Worm (Caenorhabditis elegans) whole organism, L3 larva: ENCODE measurements around the gene hap-1.

Experiments used
- R02D3.7 ChIP-seq: fragments of 150-350 bp; optimal IDR thresholded peaks from 2 replicates; lab custom pipeline; 2014; ENCODE audit warnings: missing biosample characterization, missing genetic modification characterization
- ZK546.5 ChIP-seq: sonication (generic microtip); optimal IDR thresholded peaks from 2 replicates; lab custom pipeline; 2017; ENCODE audit warnings: missing biosample characterization, missing genetic modification characterization
- aly-2 ChIP-seq: fragments of 150-350 bp; optimal IDR thresholded peaks from 2 replicates; lab custom pipeline; 2014; ENCODE audit warnings: missing biosample characterization, missing genetic modification characterization
- ama-1 ChIP-seq: fragments of 150-350 bp; optimal IDR thresholded peaks from 2 replicates; lab custom pipeline; 2018
- ceh-16 ChIP-seq: sonication (generic microtip); optimal IDR thresholded peaks from 2 replicates; lab custom pipeline; 2017; ENCODE audit warnings: missing biosample characterization, missing genetic modification characterization
- ceh-28 ChIP-seq: fragments of 150-350 bp; optimal IDR thresholded peaks from 2 replicates; lab custom pipeline; 2014; ENCODE audit warnings: missing biosample characterization, missing genetic modification reagents, missing genetic modification characterization
- ceh-82 ChIP-seq: fragments of 150-350 bp; optimal IDR thresholded peaks from 2 replicates; lab custom pipeline; 2014; ENCODE audit warnings: missing biosample characterization, missing genetic modification characterization
- ceh-9 ChIP-seq: sonication (generic microtip); optimal IDR thresholded peaks from 2 replicates; lab custom pipeline; 2018; ENCODE audit warnings: missing biosample characterization, missing genetic modification characterization
- daf-12 ChIP-seq: fragments of 150-350 bp; optimal IDR thresholded peaks from 2 replicates; lab custom pipeline; 2014; ENCODE audit warnings: missing biosample characterization, missing genetic modification reagents, missing genetic modification characterization
- egl-27 ChIP-seq: sonication (generic microtip); optimal IDR thresholded peaks from 4 replicates; lab custom pipeline; 2017; ENCODE audit warnings: missing biosample characterization, missing genetic modification reagents, missing genetic modification characterization
- egl-5 ChIP-seq: fragments of 150-350 bp; optimal IDR thresholded peaks from 2 replicates; lab custom pipeline; 2017; ENCODE audit warnings: missing biosample characterization, missing genetic modification reagents, missing genetic modification characterization, inconsistent platforms
- elt-1 ChIP-seq: fragments of 150-350 bp; optimal IDR thresholded peaks from 2 replicates; lab custom pipeline; 2014; ENCODE audit warnings: missing biosample characterization, missing genetic modification characterization
- elt-2 ChIP-seq: sonication (generic microtip); optimal IDR thresholded peaks from 2 replicates; lab custom pipeline; 2016; ENCODE audit warnings: missing genetic modification reagents, mild to moderate bottlenecking, missing genetic modification characterization, missing compliant biosample characterization
- elt-3 ChIP-seq, 3 experiments: fragments of 150-350 bp in 1 of 3; sonication (generic microtip) in 2 of 3; optimal IDR thresholded peaks; 2 replicates in 2 of 3; 4 replicates in 1 of 3; lab custom pipeline; 2014 to 2017; ENCODE audit warnings: missing biosample characterization in 3 of 3, missing genetic modification characterization in 3 of 3
- eor-1 ChIP-seq, 2 experiments: fragments of 150-350 bp; optimal IDR thresholded peaks; 2 replicates each; lab custom pipeline; 2014 to 2018; ENCODE audit warnings: missing biosample characterization in 2 of 2, missing genetic modification characterization in 2 of 2
- fkh-10 ChIP-seq: sonication (generic microtip); optimal IDR thresholded peaks from 2 replicates; lab custom pipeline; 2017; ENCODE audit warnings: missing biosample characterization, missing genetic modification reagents, missing genetic modification characterization
- fkh-2 ChIP-seq: fragments of 150-350 bp; optimal IDR thresholded peaks from 2 replicates; lab custom pipeline; 2014; ENCODE audit warnings: missing biosample characterization, missing genetic modification reagents, missing genetic modification characterization
- fos-1 ChIP-seq: fragments of 150-350 bp; optimal IDR thresholded peaks from 2 replicates; lab custom pipeline; 2014; ENCODE audit warnings: missing biosample characterization, missing genetic modification characterization
- hmg-11 ChIP-seq: sonication (generic microtip); optimal IDR thresholded peaks from 2 replicates; lab custom pipeline; 2016; ENCODE audit warnings: missing genetic modification characterization, missing compliant biosample characterization
- jun-1 ChIP-seq: fragments of 150-350 bp; optimal IDR thresholded peaks from 2 replicates; lab custom pipeline; 2014; ENCODE audit warnings: missing biosample characterization, missing genetic modification reagents, missing genetic modification characterization
- lin-15B ChIP-seq: fragments of 150-350 bp; optimal IDR thresholded peaks from 2 replicates; lab custom pipeline; 2014; ENCODE audit warnings: missing biosample characterization, missing genetic modification characterization
- lin-39 ChIP-seq: fragments of 150-350 bp; optimal IDR thresholded peaks from 2 replicates; lab custom pipeline; 2018; ENCODE audit warnings: missing biosample characterization, missing genetic modification reagents, missing genetic modification characterization
- lsy-12 ChIP-seq: sonication (generic microtip); optimal IDR thresholded peaks from 2 replicates; lab custom pipeline; 2016; ENCODE audit warnings: mild to moderate bottlenecking, missing genetic modification characterization, missing compliant biosample characterization
- mdl-1 ChIP-seq: fragments of 150-350 bp; optimal IDR thresholded peaks from 2 replicates; lab custom pipeline; 2014; ENCODE audit warnings: missing biosample characterization, missing genetic modification characterization
- mml-1 ChIP-seq: fragments of 150-350 bp; sonication (generic microtip); optimal IDR thresholded peaks from 3 replicates; lab custom pipeline; 2014; ENCODE audit warnings: missing biosample characterization, missing genetic modification characterization
- nfya-1 ChIP-seq: sonication (generic microtip); optimal IDR thresholded peaks from 2 replicates; lab custom pipeline; 2017; ENCODE audit warnings: missing genetic modification characterization, mild to moderate bottlenecking, missing compliant biosample characterization, antibody characterized with exemption, moderate library complexity; ENCODE audit not compliant: insufficient read depth
- nhr-11 ChIP-seq: fragments of 150-350 bp; optimal IDR thresholded peaks from 2 replicates; lab custom pipeline; 2014; ENCODE audit warnings: missing biosample characterization, missing genetic modification characterization
- nhr-12 ChIP-seq: fragments of 150-350 bp; optimal IDR thresholded peaks from 2 replicates; lab custom pipeline; 2014; ENCODE audit warnings: missing biosample characterization, missing genetic modification characterization
- nhr-23 ChIP-seq: fragments of 150-350 bp; optimal IDR thresholded peaks from 2 replicates; lab custom pipeline; 2014; ENCODE audit warnings: missing biosample characterization, missing genetic modification reagents, missing genetic modification characterization
- nhr-237 ChIP-seq: fragments of 150-350 bp; optimal IDR thresholded peaks from 2 replicates; lab custom pipeline; 2014; ENCODE audit warnings: missing biosample characterization, missing genetic modification characterization
- nhr-25 ChIP-seq: sonication (generic microtip); optimal IDR thresholded peaks from 2 replicates; lab custom pipeline; 2017; ENCODE audit warnings: missing biosample characterization, missing genetic modification characterization
- nhr-28 ChIP-seq: fragments of 150-350 bp; optimal IDR thresholded peaks from 2 replicates; lab custom pipeline; 2014; ENCODE audit warnings: missing biosample characterization, missing genetic modification characterization
- nhr-43 ChIP-seq: sonication (generic microtip); optimal IDR thresholded peaks from 2 replicates; lab custom pipeline; 2016; ENCODE audit warnings: mild to moderate bottlenecking, missing genetic modification characterization, missing compliant biosample characterization; ENCODE audit not compliant: poor library complexity, severe bottlenecking
- nhr-67 ChIP-seq: fragments of 150-350 bp; optimal IDR thresholded peaks from 2 replicates; lab custom pipeline; 2014; ENCODE audit warnings: missing biosample characterization, missing genetic modification characterization
- nhr-76 ChIP-seq: fragments of 150-350 bp; sonication (generic microtip); optimal IDR thresholded peaks from 5 replicates; lab custom pipeline; 2014; ENCODE audit warnings: missing biosample characterization, missing genetic modification characterization
- nhr-77 ChIP-seq: fragments of 150-350 bp; optimal IDR thresholded peaks from 2 replicates; lab custom pipeline; 2014; ENCODE audit warnings: missing biosample characterization, missing genetic modification characterization
- pha-4 ChIP-seq: fragments of 150-350 bp; optimal IDR thresholded peaks from 2 replicates; lab custom pipeline; 2014; ENCODE audit warnings: missing biosample characterization, missing genetic modification reagents, missing genetic modification characterization
- pqm-1 ChIP-seq: fragments of 150-350 bp; optimal IDR thresholded peaks from 2 replicates; lab custom pipeline; 2017; ENCODE audit warnings: missing biosample characterization, missing genetic modification characterization, inconsistent platforms
- sea-2 ChIP-seq: fragments of 150-350 bp; sonication (generic microtip); optimal IDR thresholded peaks from 4 replicates; lab custom pipeline; 2014; ENCODE audit warnings: missing biosample characterization, missing genetic modification reagents, missing genetic modification characterization
- skn-1 ChIP-seq: fragments of 150-350 bp; optimal IDR thresholded peaks from 2 replicates; lab custom pipeline; 2014; ENCODE audit warnings: missing biosample characterization, missing genetic modification characterization
- snpc-4 ChIP-seq: fragments of 150-350 bp; optimal IDR thresholded peaks from 2 replicates; lab custom pipeline; 2014; ENCODE audit warnings: missing biosample characterization, missing genetic modification characterization
- tbx-2 ChIP-seq: sonication (generic microtip); optimal IDR thresholded peaks from 2 replicates; lab custom pipeline; 2016; ENCODE audit warnings: mild to moderate bottlenecking, missing genetic modification characterization, missing compliant biosample characterization
- unc-39 ChIP-seq: sonication (generic microtip); optimal IDR thresholded peaks from 4 replicates; lab custom pipeline; 2017; ENCODE audit warnings: missing biosample characterization, missing genetic modification characterization
- unc-62 ChIP-seq: fragments of 150-350 bp; sonication (generic microtip); optimal IDR thresholded peaks from 4 replicates; lab custom pipeline; 2014; ENCODE audit warnings: missing biosample characterization, missing genetic modification reagents, missing genetic modification characterization
- zag-1 ChIP-seq: fragments of 150-350 bp; optimal IDR thresholded peaks from 2 replicates; lab custom pipeline; 2014; ENCODE audit warnings: missing biosample characterization, missing genetic modification characterization
- ztf-11 ChIP-seq: fragments of 150-350 bp; optimal IDR thresholded peaks from 2 replicates; lab custom pipeline; 2014; ENCODE audit warnings: missing biosample characterization, missing genetic modification characterization
- ztf-4 ChIP-seq: fragments of 150-350 bp; optimal IDR thresholded peaks from 2 replicates; lab custom pipeline; 2014; ENCODE audit warnings: missing biosample characterization, missing genetic modification characterization

The hap-1 gene

DNA sequence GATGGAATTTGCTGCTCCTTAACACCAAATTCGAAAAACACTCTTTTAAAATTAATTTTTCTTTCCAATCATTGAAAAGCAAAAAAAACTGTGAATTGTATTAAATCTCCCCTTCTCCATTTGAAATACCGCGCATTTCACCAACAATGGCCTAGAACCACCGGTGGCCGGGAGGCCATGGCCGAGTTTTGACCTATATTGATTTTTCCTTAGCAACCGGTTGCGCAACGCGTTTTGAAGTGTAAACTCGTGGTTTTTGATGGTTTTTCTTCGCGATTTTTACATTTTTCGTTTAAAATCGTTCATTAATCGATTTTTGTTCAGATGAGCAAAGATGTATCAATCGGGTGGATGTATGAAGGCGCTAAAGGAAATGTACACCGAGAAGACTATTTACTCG lies 44.5 kb downstream of the hap-1 start, which contains the start of gene mog-3:
TSS of gene mog-3 (plus strand) at position 319 of the 400 bp plus-strand sequence.
- TF ChIP-seq unc-62 (GFP tag; lab: Kevin White, UChicago) (no peak), nhr-43 (tag; lab: Kevin White, UChicago) (peak; percentile 75), skn-1 (tag; lab: Kevin White, UChicago) (no peak), jun-1 (no peak), snpc-4 (tag; lab: Kevin White, UChicago) (peak; percentile 21), nhr-25 (peak; percentile 59), nhr-11 (no peak), egl-27 (tag; lab: Kevin White, UChicago) (no peak), unc-39 (no peak), sea-2 (no peak), fkh-2 (no peak), fkh-10 (GFP tag; lab: Kevin White, UChicago) (no peak), ama-1 (lab: Kevin White, UChicago) (no peak), aly-2 (tag; lab: Kevin White, UChicago) (no peak), eor-1 (tag; optimal IDR thresholded peaks at IDR 0.05; lab: Kevin White, UChicago) (no peak), ceh-28 (tag; lab: Kevin White, UChicago) (peak; percentile 87), ceh-82 (tag; lab: Kevin White, UChicago) (no peak), egl-5 (tag; lab: Kevin White, UChicago) (no peak), nhr-237 (no peak), zag-1 (tag; lab: Kevin White, UChicago) (no peak), nhr-23 (tag; lab: Kevin White, UChicago) (peak; percentile 64), lin-15B (tag; lab: Kevin White, UChicago) (peak; percentile 63), daf-12 (tag; lab: Kevin White, UChicago) (no peak), nhr-77 (no peak), nfya-1 (peak; percentile 80), tbx-2 (tag; lab: Kevin White, UChicago) (no peak), nhr-67 (tag; lab: Kevin White, UChicago) (no peak), ceh-9 (tag; lab: Kevin White, UChicago) (no peak), elt-1 (no peak), lsy-12 (tag; lab: Kevin White, UChicago) (no peak), lin-39 (tag; lab: Kevin White, UChicago) (peak; percentile 40), nhr-12 (tag; lab: Kevin White, UChicago) (no peak), mdl-1 (tag; lab: Kevin White, UChicago) (no peak), R02D3.7 (no peak), elt-2 (peak; percentile 2), fos-1 (tag; lab: Kevin White, UChicago) (no peak), ZK546.5 (tag; lab: Kevin White, UChicago) (no peak), ceh-16 (tag; lab: Kevin White, UChicago) (no peak), pha-4 (tag; lab: Kevin White, UChicago) (peak; percentile 68), nhr-28 (tag; lab: Kevin White, UChicago) (no peak), nhr-76 (tag; lab: Kevin White, UChicago) (no peak), elt-3 (tag; optimal IDR thresholded peaks at IDR 0.05; lab: Kevin White, UChicago) (no peak), mml-1 (tag; lab: Kevin White, UChicago) (no peak), pqm-1 (tag; lab: Kevin White, UChicago) (no peak), ztf-4 (no peak), hmg-11 (peak; percentile 58), ztf-11 (tag; lab: Kevin White, UChicago) (no peak)

DNA sequence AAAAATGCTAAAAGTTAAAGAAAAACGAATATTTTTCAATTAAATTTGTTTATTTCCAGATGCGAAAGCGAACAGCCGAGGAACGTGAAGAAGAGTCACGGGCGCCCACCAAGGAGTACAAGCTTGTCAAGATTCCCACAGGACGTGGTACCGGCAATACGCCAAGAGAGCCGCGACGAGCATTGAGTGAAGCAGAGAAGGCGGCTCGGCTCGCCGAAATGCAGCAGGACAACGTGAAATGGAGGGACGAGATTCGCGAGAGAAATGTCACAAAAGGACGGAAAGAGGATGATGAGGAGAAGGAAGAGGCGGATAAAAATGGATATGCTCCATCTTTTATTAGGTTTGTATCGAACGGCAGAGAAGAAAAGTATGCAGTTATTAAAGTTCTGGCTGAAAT lies 46.7 kb downstream of the hap-1 start:
- TF ChIP-seq nhr-77 (no peak), ztf-4 (no peak), tbx-2 (tag; lab: Kevin White, UChicago) (no peak), unc-39 (no peak), ceh-16 (tag; lab: Kevin White, UChicago) (no peak), mdl-1 (tag; lab: Kevin White, UChicago) (no peak), skn-1 (tag; lab: Kevin White, UChicago) (no peak), nfya-1 (no peak), ceh-28 (tag; lab: Kevin White, UChicago) (no peak), nhr-237 (no peak)
